Worm (Caenorhabditis elegans) whole organism, L4/young adult: ENCODE data around the gene Y62E10A.19.

ENCODE experiments used
- W03F9.2 ChIP-seq: fragments of 150-350 bp; optimal IDR thresholded peaks from 2 replicates; lab custom pipeline; 2014; ENCODE audit warnings: missing biosample characterization, missing genetic modification characterization
- dao-5 ChIP-seq: sonication (generic microtip); optimal IDR thresholded peaks from 2 replicates; lab custom pipeline; 2016; ENCODE audit warnings: missing genotype, missing genetic modification characterization, moderate library complexity, missing compliant biosample characterization
- him-1 ChIP-seq: sonication (generic microtip); optimal IDR thresholded peaks from 2 replicates; lab custom pipeline; 2016; ENCODE audit warnings: missing genotype, missing genetic modification reagents, missing genetic modification characterization, missing compliant biosample characterization

- no peak for TF ChIP-seq him-1 (tag; lab: Kevin White, UChicago)
- TF ChIP-seq dao-5 (tag; lab: Kevin White, UChicago), result no peak
- no peak for TF ChIP-seq W03F9.2 (tag; lab: Kevin White, UChicago)
Observed at ce11 chrIV:13383763-13384436, 24.2 kb downstream of the Y62E10A.19 start, which contains the start of gene rab-19.
